Fruit fly (Drosophila melanogaster) whole organism, embryonic: Measurements from ENCODE around the gene CG13842.

Source experiments
- ATbp ChIP-seq: fragments of 200-800 bp; sonication (Bioruptor generic); optimal IDR thresholded peaks from 2 replicates; lab custom pipeline; 2017; ENCODE audit warnings: missing biosample characterization, mild to moderate bottlenecking, missing genetic modification characterization, missing genetic modification reagents
- Abd-B ChIP-seq: fragments of 200-800 bp; sonication (Bioruptor generic); optimal IDR thresholded peaks from 2 replicates; lab custom pipeline; 2018; ENCODE audit warnings: missing biosample characterization, mild to moderate bottlenecking, missing genetic modification characterization, moderate library complexity
- Aef1 ChIP-seq: fragments of 200-800 bp; sonication (Bioruptor generic); IDR thresholded peaks from 3 replicates; pipeline ENCODE4 v1.3.6; 2022; ENCODE audit warnings: missing biosample characterization, missing genetic modification characterization
- Antp ChIP-seq: fragments of 200-800 bp; sonication (Bioruptor generic); optimal IDR thresholded peaks from 3 replicates; lab custom pipeline; 2016; ENCODE audit warnings: missing biosample characterization, missing genetic modification characterization
- CG11085 ChIP-seq: fragments of 200-800 bp; sonication (Bioruptor generic); IDR thresholded peaks from 2 replicates; pipeline ENCODE4 v1.3.6; 2022; ENCODE audit warnings: missing biosample characterization, missing genetic modification characterization
- CG12299 ChIP-seq: fragments of 200-800 bp; sonication (Bioruptor generic); optimal IDR thresholded peaks from 2 replicates; lab custom pipeline; 2018; ENCODE audit warnings: missing biosample characterization, mild to moderate bottlenecking, missing genetic modification characterization
- CG12659 ChIP-seq: fragments of 200-800 bp; sonication (Bioruptor generic); optimal IDR thresholded peaks from 3 replicates; lab custom pipeline; 2017; ENCODE audit warnings: mild to moderate bottlenecking, missing biosample characterization, missing genetic modification reagents, missing genetic modification characterization
- CG14860 ChIP-seq: fragments of 200-800 bp; sonication (Bioruptor generic); IDR thresholded peaks from 3 replicates; pipeline ENCODE4 v1.3.6; 2022; ENCODE audit warnings: missing biosample characterization, missing genetic modification characterization; ENCODE audit not compliant: partially characterized antibody
- CG1603 ChIP-seq: fragments of 200-800 bp; sonication (Bioruptor generic); optimal IDR thresholded peaks from 2 replicates; lab custom pipeline; 2019; ENCODE audit warnings: missing biosample characterization, mild to moderate bottlenecking, missing genetic modification characterization, moderate library complexity
- CG17912 ChIP-seq: fragments of 200-800 bp; sonication (Bioruptor generic); optimal IDR thresholded peaks from 2 replicates; lab custom pipeline; 2018; ENCODE audit warnings: missing biosample characterization, mild to moderate bottlenecking, missing genetic modification characterization
- CG18619 ChIP-seq: fragments of 200-800 bp; sonication (Bioruptor generic); optimal IDR thresholded peaks from 3 replicates; lab custom pipeline; 2017; ENCODE audit warnings: missing biosample characterization, mild to moderate bottlenecking, missing genetic modification characterization
- CG18764 ChIP-seq: fragments of 200-800 bp; sonication (Bioruptor generic); optimal IDR thresholded peaks from 3 replicates; lab custom pipeline; 2016; ENCODE audit warnings: missing biosample characterization, missing genetic modification characterization
- CG2712 ChIP-seq: fragments of 200-800 bp; optimal IDR thresholded peaks from 3 replicates; lab custom pipeline; 2019; ENCODE audit warnings: missing biosample characterization, mild to moderate bottlenecking, missing genetic modification characterization, moderate library complexity
- CG3163 ChIP-seq: fragments of 200-800 bp; sonication (Bioruptor generic); optimal IDR thresholded peaks from 3 replicates; lab custom pipeline; 2016; ENCODE audit warnings: missing biosample characterization, missing genetic modification characterization
- CG33213 ChIP-seq: fragments of 200-800 bp; sonication (Bioruptor generic); optimal IDR thresholded peaks from 3 replicates; lab custom pipeline; 2016; ENCODE audit warnings: missing biosample characterization, missing genetic modification characterization
- CG5180 ChIP-seq: fragments of 200-800 bp; sonication (Bioruptor generic); optimal IDR thresholded peaks from 3 replicates; lab custom pipeline; 2017; ENCODE audit warnings: missing biosample characterization, missing genetic modification characterization, mild to moderate bottlenecking, moderate library complexity, missing genetic modification reagents
- CG7357 ChIP-seq: fragments of 200-800 bp; sonication (Bioruptor generic); IDR thresholded peaks from 3 replicates; pipeline ENCODE4 v1.3.6; 2022; ENCODE audit warnings: missing biosample characterization, missing genetic modification characterization
- Dip2 ChIP-seq: fragments of 200-800 bp; sonication (Bioruptor generic); IDR thresholded peaks from 2 replicates; pipeline ENCODE4 v1.3.6; 2022; ENCODE audit warnings: missing biosample characterization, missing genetic modification characterization
- E2f1 ChIP-seq: fragments of 200-800 bp; sonication (Bioruptor generic); IDR thresholded peaks from 2 replicates; pipeline ENCODE4 v1.3.6; 2022; ENCODE audit warnings: missing biosample characterization, missing genetic modification characterization
- Eip74EF ChIP-seq, 2 experiments: fragments of 200-800 bp in 1 of 2; fragments of >200 bp in 1 of 2; sonication (Bioruptor generic) in 1 of 2; optimal IDR thresholded peaks; 2 replicates each; lab custom pipeline; 2017 to 2019; ENCODE audit warnings: missing biosample characterization in 2 of 2, missing genetic modification characterization in 2 of 2, mild to moderate bottlenecking in 1 of 2, moderate library complexity in 1 of 2
- Hmr ChIP-seq: fragments of 200-800 bp; sonication (Bioruptor generic); optimal IDR thresholded peaks from 3 replicates; lab custom pipeline; 2017; ENCODE audit warnings: mild to moderate bottlenecking, missing biosample characterization, missing genetic modification reagents, missing genetic modification characterization
- Med ChIP-seq: fragments of 200-800 bp; sonication (Bioruptor generic); peaks from one replicate; lab custom pipeline; 2016; ENCODE audit warnings: missing biosample characterization, missing genetic modification characterization, mild to moderate bottlenecking, inconsistent platforms, moderate library complexity
- PHDP ChIP-seq: fragments of 200-800 bp; sonication (Bioruptor generic); optimal IDR thresholded peaks from 3 replicates; lab custom pipeline; 2018; ENCODE audit warnings: missing biosample characterization, mild to moderate bottlenecking, missing genetic modification characterization, moderate library complexity
- Six4 ChIP-seq: fragments of 200-800 bp; sonication (Bioruptor generic); optimal IDR thresholded peaks from 2 replicates; lab custom pipeline; 2016; ENCODE audit warnings: missing biosample characterization, missing genetic modification characterization
- Tbp ChIP-seq: fragments of >200 bp; optimal IDR thresholded peaks from 2 replicates; lab custom pipeline; 2018; ENCODE audit warnings: missing biosample characterization, missing genetic modification characterization
- Xrp1 ChIP-seq: fragments of 200-800 bp; sonication (Bioruptor generic); IDR thresholded peaks from 2 replicates; pipeline ENCODE4 v1.3.6; 2022; ENCODE audit warnings: missing biosample characterization, missing genetic modification characterization
- amos ChIP-seq: fragments of 200-800 bp; sonication (Bioruptor generic); IDR thresholded peaks from 2 replicates; pipeline ENCODE4 v1.3.6; 2022; ENCODE audit warnings: missing biosample characterization, missing genetic modification characterization; ENCODE audit not compliant: partially characterized antibody
- aop ChIP-seq: fragments of 200-800 bp; sonication (Bioruptor generic); IDR thresholded peaks from 2 replicates; pipeline ENCODE4 v1.3.6; 2022; ENCODE audit warnings: missing biosample characterization, missing genetic modification characterization
- cad ChIP-seq: fragments of >200 bp; optimal IDR thresholded peaks from 2 replicates; lab custom pipeline; 2017; ENCODE audit warnings: missing biosample characterization, missing genetic modification characterization
- caup ChIP-seq: fragments of 200-800 bp; sonication (Bioruptor generic); optimal IDR thresholded peaks from 3 replicates; lab custom pipeline; 2017; ENCODE audit warnings: missing biosample characterization, mild to moderate bottlenecking, missing genetic modification characterization, moderate library complexity; ENCODE audit not compliant: severe bottlenecking
- croc ChIP-seq: fragments of 200-800 bp; sonication (Bioruptor generic); conservative IDR thresholded peaks from 3 replicates; pipeline ENCODE4 v1.3.6; 2022; ENCODE audit warnings: missing biosample characterization, missing genetic modification characterization
- dimm ChIP-seq: fragments of 200-800 bp; sonication (Bioruptor generic); IDR thresholded peaks from 2 replicates; pipeline ENCODE4 v1.3.6; 2022; ENCODE audit warnings: missing biosample characterization, missing genetic modification characterization
- dysf ChIP-seq: fragments of 200-800 bp; sonication (Bioruptor generic); IDR thresholded peaks from 3 replicates; pipeline ENCODE4 v1.3.6; 2022; ENCODE audit warnings: missing biosample characterization, missing genetic modification characterization
- ems ChIP-seq: fragments of 200-800 bp; sonication (Bioruptor generic); optimal IDR thresholded peaks from 3 replicates; lab custom pipeline; 2016; ENCODE audit warnings: missing biosample characterization, missing genetic modification characterization
- fd3F ChIP-seq: fragments of 200-800 bp; sonication (Bioruptor generic); optimal IDR thresholded peaks from 2 replicates; lab custom pipeline; 2018; ENCODE audit warnings: missing biosample characterization, mild to moderate bottlenecking, missing genetic modification characterization, moderate library complexity
- gem ChIP-seq: fragments of 200-800 bp; sonication (Bioruptor generic); optimal IDR thresholded peaks from 2 replicates; lab custom pipeline; 2019; ENCODE audit warnings: missing biosample characterization, mild to moderate bottlenecking, missing genetic modification characterization, moderate library complexity
- ham ChIP-seq: fragments of 200-800 bp; sonication (Bioruptor generic); IDR thresholded peaks from 2 replicates; pipeline ENCODE4 v1.3.6; 2022; ENCODE audit warnings: missing biosample characterization, missing genetic modification characterization
- jing ChIP-seq: fragments of 200-800 bp; sonication (Bioruptor generic); optimal IDR thresholded peaks from 2 replicates; lab custom pipeline; 2018; ENCODE audit warnings: missing biosample characterization, mild to moderate bottlenecking, missing genetic modification characterization
- lbe ChIP-seq: fragments of 200-800 bp; sonication (Bioruptor generic); optimal IDR thresholded peaks from 2 replicates; lab custom pipeline; 2016; ENCODE audit warnings: missing biosample characterization, mild to moderate bottlenecking, missing genetic modification characterization
- oc ChIP-seq: fragments of 200-800 bp; sonication (Bioruptor generic); optimal IDR thresholded peaks from 2 replicates; lab custom pipeline; 2018; ENCODE audit warnings: missing biosample characterization, mild to moderate bottlenecking, missing genetic modification characterization, moderate library complexity
- pfk ChIP-seq: fragments of 200-800 bp; sonication (Bioruptor generic); optimal IDR thresholded peaks from 2 replicates; lab custom pipeline; 2018; ENCODE audit warnings: missing biosample characterization, mild to moderate bottlenecking, missing genetic modification characterization, moderate library complexity
- ro ChIP-seq: fragments of 200-800 bp; sonication (Bioruptor generic); IDR thresholded peaks from 2 replicates; pipeline ENCODE4 v1.3.6; 2022; ENCODE audit warnings: missing biosample characterization, missing genetic modification characterization
- sd ChIP-seq: fragments of 200-800 bp; sonication (Bioruptor generic); optimal IDR thresholded peaks from 3 replicates; lab custom pipeline; 2018; ENCODE audit warnings: missing biosample characterization, mild to moderate bottlenecking, missing genetic modification characterization, moderate library complexity
- seq ChIP-seq: fragments of 200-800 bp; sonication (Bioruptor generic); IDR thresholded peaks from 2 replicates; pipeline ENCODE4 v1.3.6; 2022; ENCODE audit warnings: missing biosample characterization, missing genetic modification characterization
- stc ChIP-seq: fragments of 200-800 bp; sonication (Bioruptor generic); IDR thresholded peaks from 2 replicates; pipeline ENCODE4 v1.3.6; 2022; ENCODE audit warnings: missing biosample characterization, missing genetic modification characterization
- tio ChIP-seq: fragments of 200-800 bp; sonication (Bioruptor generic); optimal IDR thresholded peaks from 2 replicates; lab custom pipeline; 2017; ENCODE audit warnings: missing biosample characterization, missing genetic modification characterization, inconsistent platforms
- tll ChIP-seq, 2 experiments: fragments of 200-800 bp in 1 of 2; fragments of >200 bp in 1 of 2; sonication (Bioruptor generic) in 1 of 2; optimal IDR thresholded peaks; 2 replicates each; lab custom pipeline; 2017 to 2019; ENCODE audit warnings: missing biosample characterization in 2 of 2, missing genetic modification characterization in 2 of 2, mild to moderate bottlenecking in 1 of 2, moderate library complexity in 1 of 2
- tna ChIP-seq: fragments of 200-800 bp; sonication (Bioruptor generic); IDR thresholded peaks from 2 replicates; pipeline ENCODE4 v1.3.6; 2022; ENCODE audit warnings: missing biosample characterization, missing genetic modification characterization; ENCODE audit not compliant: partially characterized antibody
- unpg ChIP-seq: fragments of 200-800 bp; sonication (Bioruptor generic); optimal IDR thresholded peaks from 3 replicates; lab custom pipeline; 2018; ENCODE audit warnings: missing biosample characterization, mild to moderate bottlenecking, missing genetic modification characterization, moderate library complexity
- vnd ChIP-seq: fragments of 200-800 bp; sonication (Bioruptor generic); IDR thresholded peaks from 3 replicates; pipeline ENCODE4 v1.3.6; 2022; ENCODE audit warnings: missing biosample characterization, missing genetic modification characterization; ENCODE audit not compliant: partially characterized antibody

Gene CG13842

dm6 chr3R:22663115-22663514 lies 44.0 kb downstream of the CG13842 start (continued):
- TF ChIP-seq seq (GFP tag; lab: Robert Waterston, UW) (peak; percentile 50; the same call in 1 of the 2 replicates), amos (GFP tag; lab: Robert Waterston, UW) (no peak), dimm (GFP tag; lab: Robert Waterston, UW) (peak; percentile 51), PHDP (tag; lab: Kevin White, UChicago) (peak; percentile 76), tna (GFP tag; lab: Robert Waterston, UW) (no peak), ems (GFP tag; lab: Kevin White, UChicago) (peak; percentile 22), CG7357 (GFP tag; lab: Robert Waterston, UW) (0 out of 3 replicates have a peak, but pooled peaks have one; percentile 23), Antp (GFP tag; lab: Kevin White, UChicago) (no peak), Eip74EF (GFP tag; optimal IDR thresholded peaks at IDR 0.05; lab: Kevin White, UChicago) (no peak), dysf (GFP tag; lab: Robert Waterston, UW) (peak; percentile 60; the same call in 2 of the 3 replicates), aop (no peak), jing (peak; percentile 63), Dip2 (GFP tag; lab: Robert Waterston, UW) (no peak), Six4 (GFP tag; lab: Kevin White, UChicago) (peak; percentile 14), CG2712 (tag; lab: Kevin White, UChicago) (peak; percentile 60), E2f1 (GFP tag; lab: Robert Waterston, UW) (0 out of 2 replicates have a peak, but pooled peaks have one; percentile 34), CG11085 (GFP tag; lab: Robert Waterston, UW) (no peak), CG14860 (GFP tag; lab: Robert Waterston, UW) (no peak), sd (tag; lab: Kevin White, UChicago) (no peak), CG18619 (peak; percentile 57), croc (GFP tag; lab: Robert Waterston, UW) (no peak; the same call in 2 of the 3 replicates), CG18764 (peak; percentile 36), oc (tag; lab: Kevin White, UChicago) (peak; percentile 56), cad (no peak), Xrp1 (GFP tag; lab: Robert Waterston, UW) (no peak; the same call in 1 of the 2 replicates), lbe (GFP tag; lab: Kevin White, UChicago) (no peak), CG12659 (GFP tag; lab: Kevin White, UChicago) (peak; percentile 58), tll (GFP tag; optimal IDR thresholded peaks at IDR 0.05; lab: Kevin White, UChicago) (no peak), CG17912 (GFP tag; lab: Kevin White, UChicago) (no peak), tio (GFP tag; lab: Kevin White, UChicago) (peak; percentile 57), vnd (GFP tag; lab: Robert Waterston, UW) (no peak), Aef1 (GFP tag; lab: Robert Waterston, UW) (peak; percentile 41; the same call in 1 of the 3 replicates), Med (GFP tag; lab: Kevin White, UChicago) (peak; percentile 89), fd3F (GFP tag; lab: Kevin White, UChicago) (peak; percentile 64), unpg (GFP tag; lab: Kevin White, UChicago) (peak; percentile 77), CG5180 (GFP tag; lab: Kevin White, UChicago) (peak; percentile 35), ATbp (GFP tag; lab: Kevin White, UChicago) (peak; percentile 49), stc (peak; percentile 63; the same call in 1 of the 2 replicates), CG1603 (tag; lab: Kevin White, UChicago) (peak; percentile 88), Tbp (GFP tag; lab: Kevin White, UChicago) (no peak), CG12299 (tag; lab: Kevin White, UChicago) (peak; percentile 22), ro (GFP tag; lab: Robert Waterston, UW) (no peak), Hmr (peak; percentile 69), pfk (GFP tag; lab: Kevin White, UChicago) (no peak), caup (GFP tag; lab: Kevin White, UChicago) (peak; percentile 30), Abd-B (GFP tag; lab: Kevin White, UChicago) (peak; percentile 44), CG3163 (GFP tag; lab: Kevin White, UChicago) (no peak), gem (peak; percentile 85), ham (GFP tag; lab: Robert Waterston, UW) (no peak), CG33213 (GFP tag; lab: Kevin White, UChicago) (peak; percentile 28)
